Fruit fly (Drosophila melanogaster) whole organism, embryonic: ENCODE results near the gene CG10333.
A peak's percentile ranks its signal among the peaks of the same experiment; 100 is the strongest.

Experiments
- Ada2b ChIP-seq: fragments of 200-800 bp; sonication (Bioruptor generic); IDR thresholded peaks from 2 replicates; pipeline ENCODE4 v1.3.6; 2022; ENCODE audit warnings: missing biosample characterization, missing genetic modification characterization
- Atf-2 ChIP-seq: fragments of 200-800 bp; sonication (Bioruptor generic); optimal IDR thresholded peaks from 2 replicates; lab custom pipeline; 2016; ENCODE audit warnings: missing biosample characterization, missing genetic modification characterization
- CG10366 ChIP-seq: fragments of 200-800 bp; sonication (Bioruptor generic); IDR thresholded peaks from 2 replicates; pipeline ENCODE4 v1.3.6; 2022; ENCODE audit warnings: missing biosample characterization, missing genetic modification characterization
- CG10654 ChIP-seq: fragments of 200-800 bp; sonication (Bioruptor generic); optimal IDR thresholded peaks from 2 replicates; lab custom pipeline; 2016; ENCODE audit warnings: missing biosample characterization, missing genetic modification characterization
- CG12155 ChIP-seq: fragments of 200-800 bp; sonication (Bioruptor generic); optimal IDR thresholded peaks from 3 replicates; lab custom pipeline; 2016; ENCODE audit warnings: missing biosample characterization, missing genetic modification characterization
- CG13775 ChIP-seq: fragments of 200-800 bp; sonication (Bioruptor generic); optimal IDR thresholded peaks from 3 replicates; lab custom pipeline; 2017; ENCODE audit warnings: missing biosample characterization, mild to moderate bottlenecking, missing genetic modification characterization
- CG13894 ChIP-seq: fragments of 200-800 bp; sonication (Bioruptor generic); optimal IDR thresholded peaks from 3 replicates; lab custom pipeline; 2018; ENCODE audit warnings: missing biosample characterization, mild to moderate bottlenecking, missing genetic modification characterization, moderate library complexity
- CG1529 ChIP-seq: fragments of 200-800 bp; sonication (Bioruptor generic); optimal IDR thresholded peaks from 3 replicates; lab custom pipeline; 2018; ENCODE audit warnings: missing biosample characterization, missing genetic modification characterization
- CG1603 ChIP-seq: fragments of 200-800 bp; sonication (Bioruptor generic); optimal IDR thresholded peaks from 2 replicates; lab custom pipeline; 2019; ENCODE audit warnings: missing biosample characterization, mild to moderate bottlenecking, missing genetic modification characterization, moderate library complexity
- CG17359 ChIP-seq: fragments of 200-800 bp; sonication (Bioruptor generic); optimal IDR thresholded peaks from 3 replicates; lab custom pipeline; 2018; ENCODE audit warnings: missing biosample characterization, mild to moderate bottlenecking, missing genetic modification characterization, moderate library complexity
- CG1792 ChIP-seq: fragments of 200-800 bp; sonication (Bioruptor generic); optimal IDR thresholded peaks from 2 replicates; lab custom pipeline; 2016; ENCODE audit warnings: missing biosample characterization, missing genetic modification characterization
- CG2116 ChIP-seq: fragments of 200-800 bp; sonication (Bioruptor generic); optimal IDR thresholded peaks from 3 replicates; lab custom pipeline; 2018; ENCODE audit warnings: missing biosample characterization, mild to moderate bottlenecking, missing genetic modification characterization
- CG2120 ChIP-seq: fragments of 200-800 bp; sonication (Bioruptor generic); optimal IDR thresholded peaks from 3 replicates; lab custom pipeline; 2016; ENCODE audit warnings: missing biosample characterization, missing genetic modification characterization
- CG2875 ChIP-seq: fragments of 200-800 bp; sonication (Bioruptor generic); optimal IDR thresholded peaks from 2 replicates; lab custom pipeline; 2017; ENCODE audit warnings: missing biosample characterization, mild to moderate bottlenecking, missing genetic modification characterization, missing genetic modification reagents
- CG32767 ChIP-seq: fragments of 200-800 bp; sonication (Bioruptor generic); IDR thresholded peaks from 2 replicates; pipeline ENCODE4 v1.3.6; 2022; ENCODE audit warnings: missing biosample characterization, missing genetic modification characterization
- CG33557 ChIP-seq: fragments of 200-800 bp; sonication (Bioruptor generic); optimal IDR thresholded peaks from 2 replicates; lab custom pipeline; 2019; ENCODE audit warnings: missing biosample characterization, mild to moderate bottlenecking, missing genetic modification characterization, moderate library complexity
- CG4730 ChIP-seq: fragments of 200-800 bp; sonication (Bioruptor generic); IDR thresholded peaks from 2 replicates; pipeline ENCODE4 v1.3.6; 2022; ENCODE audit warnings: missing biosample characterization, missing genetic modification characterization
- CG6765 ChIP-seq: fragments of 200-800 bp; sonication (Bioruptor generic); optimal IDR thresholded peaks from 3 replicates; lab custom pipeline; 2017; ENCODE audit warnings: missing biosample characterization, mild to moderate bottlenecking, missing genetic modification characterization
- CG7745 ChIP-seq: fragments of 200-800 bp; sonication (Bioruptor generic); optimal IDR thresholded peaks from 2 replicates; lab custom pipeline; 2018; ENCODE audit warnings: missing biosample characterization, mild to moderate bottlenecking, missing genetic modification characterization, moderate library complexity
- CG7786 ChIP-seq: fragments of 200-800 bp; sonication (Bioruptor generic); optimal IDR thresholded peaks from 2 replicates; lab custom pipeline; 2016; ENCODE audit warnings: missing biosample characterization, missing genetic modification characterization
- CG9609 ChIP-seq: fragments of 200-800 bp; sonication (Bioruptor generic); optimal IDR thresholded peaks from 3 replicates; lab custom pipeline; 2016; ENCODE audit warnings: missing biosample characterization, missing genetic modification characterization
- D19A ChIP-seq: fragments of 200-800 bp; optimal IDR thresholded peaks from 3 replicates; lab custom pipeline; 2019; ENCODE audit warnings: missing biosample characterization, mild to moderate bottlenecking, missing genetic modification characterization, moderate library complexity
- Deaf1 ChIP-seq: fragments of 200-800 bp; optimal IDR thresholded peaks from 3 replicates; lab custom pipeline; 2019; ENCODE audit warnings: missing biosample characterization, mild to moderate bottlenecking, missing genetic modification characterization, moderate library complexity
- Dp ChIP-seq: fragments of 200-800 bp; sonication (Bioruptor generic); optimal IDR thresholded peaks from 2 replicates; lab custom pipeline; 2018; ENCODE audit warnings: missing biosample characterization, mild to moderate bottlenecking, missing genetic modification characterization, moderate library complexity
- Ets65A ChIP-seq: fragments of 200-800 bp; sonication (Bioruptor generic); peaks from one replicate; lab custom pipeline; 2016; ENCODE audit warnings: missing biosample characterization, missing genetic modification characterization
- Gug ChIP-seq: fragments of 200-800 bp; sonication (Bioruptor generic); IDR thresholded peaks from 4 replicates; pipeline ENCODE4 v1.3.6; 2022; ENCODE audit warnings: missing biosample characterization, missing genetic modification characterization
- Hand ChIP-seq: fragments of 200-800 bp; sonication (Bioruptor generic); optimal IDR thresholded peaks from 2 replicates; lab custom pipeline; 2017; ENCODE audit warnings: mild to moderate bottlenecking, missing biosample characterization, missing genetic modification reagents, missing genetic modification characterization
- Hey ChIP-seq: fragments of 200-800 bp; sonication (Bioruptor generic); optimal IDR thresholded peaks from 3 replicates; lab custom pipeline; 2018; ENCODE audit warnings: missing biosample characterization, mild to moderate bottlenecking, missing genetic modification characterization
- NFAT ChIP-seq: fragments of 200-800 bp; sonication (Bioruptor generic); IDR thresholded peaks from 2 replicates; pipeline ENCODE4 v1.3.6; 2022; ENCODE audit warnings: missing biosample characterization, missing genetic modification characterization
- Neu2 ChIP-seq: fragments of 200-800 bp; sonication (Bioruptor generic); optimal IDR thresholded peaks from 3 replicates; lab custom pipeline; 2016; ENCODE audit warnings: missing biosample characterization, missing genetic modification characterization, borderline replicate concordance
- Six4 ChIP-seq: fragments of 200-800 bp; sonication (Bioruptor generic); optimal IDR thresholded peaks from 2 replicates; lab custom pipeline; 2016; ENCODE audit warnings: missing biosample characterization, missing genetic modification characterization
- ac ChIP-seq: fragments of 200-800 bp; sonication (Bioruptor generic); optimal IDR thresholded peaks from 3 replicates; lab custom pipeline; 2017; ENCODE audit warnings: missing biosample characterization, mild to moderate bottlenecking, missing genetic modification characterization
- ash1 ChIP-seq: fragments of 200-800 bp; sonication (Bioruptor generic); optimal IDR thresholded peaks from 2 replicates; lab custom pipeline; 2018; ENCODE audit warnings: missing biosample characterization, mild to moderate bottlenecking, missing genetic modification characterization
- bcd ChIP-seq: fragments of 200-800 bp; sonication (Bioruptor generic); optimal IDR thresholded peaks from 2 replicates; lab custom pipeline; 2017; ENCODE audit warnings: missing biosample characterization, mild to moderate bottlenecking, missing genetic modification characterization
- fd96Cb ChIP-seq: fragments of 200-800 bp; sonication (Bioruptor generic); optimal IDR thresholded peaks from 2 replicates; lab custom pipeline; 2018; ENCODE audit warnings: missing biosample characterization, mild to moderate bottlenecking, missing genetic modification characterization, moderate library complexity
- fu2 ChIP-seq: fragments of 200-800 bp; sonication (Bioruptor generic); optimal IDR thresholded peaks from 2 replicates; lab custom pipeline; 2016; ENCODE audit warnings: missing biosample characterization, missing genetic modification characterization
- h ChIP-seq: fragments of >200 bp; optimal IDR thresholded peaks from 2 replicates; lab custom pipeline; 2017
- inv ChIP-seq: fragments of 200-800 bp; sonication (Bioruptor generic); IDR thresholded peaks from 2 replicates; pipeline ENCODE4 v1.3.6; 2022; ENCODE audit warnings: missing biosample characterization, missing genetic modification characterization; ENCODE audit not compliant: partially characterized antibody
- kay ChIP-seq: fragments of 200-800 bp; sonication (Bioruptor generic); optimal IDR thresholded peaks from 2 replicates; lab custom pipeline; 2016; ENCODE audit warnings: missing biosample characterization, missing genetic modification characterization
- oc ChIP-seq: fragments of 200-800 bp; sonication (Bioruptor generic); optimal IDR thresholded peaks from 2 replicates; lab custom pipeline; 2018; ENCODE audit warnings: missing biosample characterization, mild to moderate bottlenecking, missing genetic modification characterization, moderate library complexity
- p53 ChIP-seq: fragments of 200-800 bp; sonication (Bioruptor generic); optimal IDR thresholded peaks from 2 replicates; lab custom pipeline; 2016; ENCODE audit warnings: missing biosample characterization, missing genetic modification characterization
- pho ChIP-seq: fragments of 200-800 bp; sonication (Bioruptor generic); optimal IDR thresholded peaks from 2 replicates; lab custom pipeline; 2016; ENCODE audit warnings: missing biosample characterization, missing genetic modification characterization
- pita ChIP-seq: fragments of 200-800 bp; sonication (Bioruptor generic); optimal IDR thresholded peaks from 2 replicates; lab custom pipeline; 2017; ENCODE audit warnings: missing biosample characterization, mild to moderate bottlenecking, missing genetic modification characterization
- prd ChIP-seq, 3 experiments: fragments of >200 bp in 2 of 3; fragments of 200-800 bp in 1 of 3; sonication (Bioruptor generic) in 1 of 3; optimal IDR thresholded peaks in 2 of 3; IDR thresholded peaks in 1 of 3; 2 replicates in 2 of 3; 3 replicates in 1 of 3; pipeline versions ENCODE4 v1.3.6 to Lab custom; 2017 to 2022; ENCODE audit warnings: missing biosample characterization in 1 of 3, missing genetic modification characterization in 1 of 3
- pzg ChIP-seq: fragments of 200-800 bp; sonication (Bioruptor generic); optimal IDR thresholded peaks from 3 replicates; lab custom pipeline; 2018; ENCODE audit warnings: missing biosample characterization, mild to moderate bottlenecking, missing genetic modification characterization, moderate library complexity
- schlank ChIP-seq: fragments of 200-800 bp; sonication (Bioruptor generic); optimal IDR thresholded peaks from 2 replicates; lab custom pipeline; 2018; ENCODE audit warnings: missing biosample characterization, mild to moderate bottlenecking, missing genetic modification characterization
- sens-2 ChIP-seq: fragments of 200-800 bp; sonication (Bioruptor generic); IDR thresholded peaks from 2 replicates; pipeline ENCODE4 v1.3.6; 2022; ENCODE audit warnings: missing biosample characterization, missing genetic modification characterization
- wek ChIP-seq: fragments of 200-800 bp; sonication (Bioruptor generic); optimal IDR thresholded peaks from 3 replicates; lab custom pipeline; 2018; ENCODE audit warnings: missing biosample characterization, mild to moderate bottlenecking, missing genetic modification characterization, moderate library complexity

The CG10333 gene

DNA sequence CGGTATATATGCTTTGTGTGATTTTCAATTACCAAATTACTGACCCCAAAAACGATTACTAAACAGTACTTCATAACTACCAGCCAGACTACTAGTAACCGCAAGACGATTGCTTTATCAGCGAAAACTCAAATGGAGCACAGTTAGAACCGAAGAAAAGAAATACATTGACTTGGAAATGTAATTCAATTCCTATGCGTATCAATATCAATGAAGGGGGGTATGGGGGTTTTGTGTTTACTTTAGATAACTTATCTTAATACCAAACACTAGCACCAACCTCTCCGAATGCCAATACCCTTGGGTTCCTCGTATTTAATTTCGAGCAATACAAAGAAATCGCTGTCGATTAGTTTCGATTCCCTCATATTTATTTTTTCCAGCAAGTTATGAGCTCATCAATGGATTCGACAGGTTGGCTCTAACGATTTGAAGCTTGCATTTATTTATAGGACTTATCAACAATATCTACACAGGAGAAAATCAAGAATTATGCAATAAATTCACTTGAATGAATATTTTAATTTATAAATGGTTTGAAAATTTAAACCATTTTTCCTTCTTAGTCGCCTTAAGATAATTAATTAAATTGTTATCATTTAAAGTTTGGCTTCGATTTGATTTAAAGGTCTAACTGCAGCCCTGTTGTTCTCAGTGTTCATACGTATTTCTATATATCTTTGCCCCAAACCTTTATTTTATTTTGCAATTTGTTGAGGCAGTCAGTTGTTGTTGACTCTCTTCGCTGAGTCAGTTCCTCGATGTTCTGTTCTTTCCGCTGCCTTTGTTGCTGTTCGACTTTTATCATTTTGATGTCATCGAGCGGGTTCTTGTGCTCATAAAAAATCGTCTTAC is 15.0 kb downstream of the CG10333 start (continued):
- peak; percentile 58 for TF ChIP-seq CG10654 (GFP tag; lab: Kevin White, UChicago)
- peak; percentile 20 for TF ChIP-seq CG7786 (GFP tag; lab: Kevin White, UChicago)
- TF ChIP-seq NFAT (GFP tag; lab: Robert Waterston, UW), result peak; percentile 10; the same call in 1 of the 2 replicates
- TF ChIP-seq ash1 (GFP tag; lab: Kevin White, UChicago), result no peak
- peak; percentile 60 for TF ChIP-seq fu2 (GFP tag; lab: Kevin White, UChicago)
- no peak for TF ChIP-seq sens-2 (GFP tag; lab: Robert Waterston, UW)
- peak; percentile 83 for TF ChIP-seq CG17359
- TF ChIP-seq CG10366 (GFP tag; lab: Robert Waterston, UW), result peak; percentile 76
- peak; percentile 52 for TF ChIP-seq Ets65A (GFP tag; lab: Kevin White, UChicago)
- TF ChIP-seq ac (GFP tag; lab: Kevin White, UChicago), result no peak
- TF ChIP-seq fd96Cb, result peak; percentile 75
- peak; percentile 55 for TF ChIP-seq CG1529 (GFP tag; lab: Kevin White, UChicago)
- no peak for TF ChIP-seq h (lab: Kevin White, UChicago)
- peak; percentile 76 for TF ChIP-seq D19A
- TF ChIP-seq CG2120, result peak; percentile 89
- TF ChIP-seq CG32767 (GFP tag; lab: Robert Waterston, UW), result peak; percentile 69; the same call in 1 of the 2 replicates
- TF ChIP-seq pita (GFP tag; lab: Kevin White, UChicago), result no peak
- TF ChIP-seq kay, result peak; percentile 67
- TF ChIP-seq inv (GFP tag; lab: Robert Waterston, UW), result no peak
- no peak for TF ChIP-seq Dp (GFP tag; lab: Kevin White, UChicago)
- no peak for TF ChIP-seq p53 (GFP tag; lab: Kevin White, UChicago)
- TF ChIP-seq CG12155, result peak; percentile 71
- peak; percentile 53; the same call in 1 of the 2 replicates for TF ChIP-seq CG4730 (GFP tag; lab: Robert Waterston, UW)
- TF ChIP-seq CG1603 (tag; lab: Kevin White, UChicago), result peak; percentile 10
- TF ChIP-seq CG13775 (GFP tag; lab: Kevin White, UChicago), result peak; percentile 72
- TF ChIP-seq prd (optimal IDR thresholded peaks at IDR 0.05; lab: Kevin White, UChicago), result no peak
- TF ChIP-seq prd (GFP tag; IDR thresholded peaks at IDR 0.05; lab: Robert Waterston, UW), result peak; percentile 80
- TF ChIP-seq CG7745, result peak; percentile 45
- TF ChIP-seq Hey (tag; lab: Kevin White, UChicago), result peak; percentile 43
- TF ChIP-seq CG2875, result peak; percentile 32
- TF ChIP-seq Deaf1 (tag; lab: Kevin White, UChicago), result peak; percentile 46
- TF ChIP-seq bcd (GFP tag; lab: Kevin White, UChicago), result peak; percentile 79
- TF ChIP-seq Gug (GFP tag; lab: Robert Waterston, UW), result peak; percentile 52; the same call in 2 of the 4 replicates
- TF ChIP-seq CG13894 (tag; lab: Kevin White, UChicago), result peak; percentile 76
- no peak for TF ChIP-seq pzg (GFP tag; lab: Kevin White, UChicago)
- TF ChIP-seq CG2116 (GFP tag; lab: Kevin White, UChicago), result peak; percentile 27
- TF ChIP-seq oc (tag; lab: Kevin White, UChicago), result peak; percentile 56
- TF ChIP-seq wek, result peak; percentile 6
- TF ChIP-seq CG33557 (GFP tag; lab: Kevin White, UChicago), result peak; percentile 49
- TF ChIP-seq pho (GFP tag; lab: Kevin White, UChicago), result peak; percentile 80
- peak; percentile 58 for TF ChIP-seq Hand
- TF ChIP-seq Neu2 (GFP tag; lab: Kevin White, UChicago), result no peak
- TF ChIP-seq Ada2b (GFP tag; lab: Robert Waterston, UW), result peak; percentile 76
- TF ChIP-seq Atf-2 (GFP tag; lab: Kevin White, UChicago), result peak; percentile 35
- peak; percentile 58 for TF ChIP-seq Six4
- TF ChIP-seq CG6765, result peak; percentile 77
- TF ChIP-seq schlank (tag; lab: Kevin White, UChicago), result peak; percentile 46
- peak; percentile 24 for TF ChIP-seq CG9609
- TF ChIP-seq CG1792 (GFP tag; lab: Kevin White, UChicago), result peak; percentile 3
